Fruit fly (Drosophila melanogaster): ENCODE measurements around the gene Pak3.

The Pak3 gene

dm6 chr3R:16413734-16414133 lies 39.9 kb downstream of the Pak3 start (continued):
- TF ChIP-seq scrt (GFP tag; optimal IDR thresholded peaks at IDR 0.05) (no peak), CG10321 (GFP tag; IDR thresholded peaks at IDR 0.05) (peak; percentile 79), CG7928 (GFP tag; optimal IDR thresholded peaks at IDR 0.05) (no peak), Dll (GFP tag; IDR thresholded peaks at IDR 0.05; ENCODE audit: partially characterized antibody) (no peak), CG17359 (tag; optimal IDR thresholded peaks at IDR 0.05) (no peak), cwo (GFP tag; optimal IDR thresholded peaks at IDR 0.05) (no peak), CG3726 (GFP tag; IDR thresholded peaks at IDR 0.05) (no peak), croc (GFP tag; conservative IDR thresholded peaks at IDR 0.05) (no peak), Abd-B (GFP tag; optimal IDR thresholded peaks at IDR 0.05) (no peak), CG1832 (GFP tag; optimal IDR thresholded peaks at IDR 0.05) (peak; percentile 43), Dad (GFP tag; optimal IDR thresholded peaks at IDR 0.05) (no peak), CG9876 (GFP tag; optimal IDR thresholded peaks at IDR 0.05) (no peak)

- TF ChIP-seq CG3726 (GFP tag; IDR thresholded peaks at IDR 0.05) (no peak), seq (GFP tag; IDR thresholded peaks at IDR 0.05) (peak; percentile 63; the same call in 1 of the 2 replicates), Nf-YC (tag; optimal IDR thresholded peaks at IDR 0.05) (peak; percentile 80), Ets65A (GFP tag) (peak; percentile 32), Oli (tag; optimal IDR thresholded peaks at IDR 0.05) (no peak), CG12659 (GFP tag; optimal IDR thresholded peaks at IDR 0.05) (no peak), CG15696 (tag; optimal IDR thresholded peaks at IDR 0.05) (no peak), chn (GFP tag; optimal IDR thresholded peaks at IDR 0.05) (no peak), Nf-YB (GFP tag; optimal IDR thresholded peaks at IDR 0.05) (peak; percentile 89), ro (GFP tag; IDR thresholded peaks at IDR 0.05) (no peak), CG9876 (GFP tag; optimal IDR thresholded peaks at IDR 0.05) (no peak), CG10267 (tag; optimal IDR thresholded peaks at IDR 0.05) (no peak), fru (optimal IDR thresholded peaks at IDR 0.05) (no peak), CG7839 (tag; optimal IDR thresholded peaks at IDR 0.05) (no peak), CG16813 (GFP tag; IDR thresholded peaks at IDR 0.05; ENCODE audit: partially characterized antibody) (no peak), vvl (GFP tag; IDR thresholded peaks at IDR 0.05) (no peak)
Measured at dm6 chr3R:16410706-16411105, 42.9 kb downstream of the Pak3 start.

dm6 chr3R:16408434-16408833 lies 45.2 kb downstream of the Pak3 start:
- peak; percentile 29 for TF ChIP-seq CTCF (GFP tag; optimal IDR thresholded peaks at IDR 0.05)
- TF ChIP-seq CG30403 (GFP tag; optimal IDR thresholded peaks at IDR 0.05) = no peak

dm6 chr3R:16406618-16407017 lies 47.0 kb downstream of the Pak3 start:
- TF ChIP-seq Nf-YB (GFP tag; optimal IDR thresholded peaks at IDR 0.05) (peak; percentile 84), CG2889 (GFP tag; IDR thresholded peaks at IDR 0.05) (0 out of 3 replicates have a peak, but pooled peaks have one; percentile 12), exex (tag; optimal IDR thresholded peaks at IDR 0.05) (no peak), CG4360 (GFP tag; IDR thresholded peaks at IDR 0.05) (peak; percentile 28; the same call in 1 of the 2 replicates), Jarid2 (GFP tag; optimal IDR thresholded peaks at IDR 0.05) (no peak), CG11456 (GFP tag; IDR thresholded peaks at IDR 0.05) (0 out of 3 replicates have a peak, but pooled peaks have one; percentile 18), CG42726 (GFP tag; IDR thresholded peaks at IDR 0.05; ENCODE audit: partially characterized antibody) (no peak), Nf-YC (tag; optimal IDR thresholded peaks at IDR 0.05) (peak; percentile 79), sisA (GFP tag; IDR thresholded peaks at IDR 0.05) (no peak), seq (GFP tag; IDR thresholded peaks at IDR 0.05) (peak; percentile 72; the same call in 1 of the 2 replicates), NfI (GFP tag; optimal IDR thresholded peaks at IDR 0.05) (no peak), dm (GFP tag; optimal IDR thresholded peaks at IDR 0.05) (no peak)
